Worm (Caenorhabditis elegans): ENCODE measurements around the gene C34F11.2.

C34F11.2 gene

DNA sequence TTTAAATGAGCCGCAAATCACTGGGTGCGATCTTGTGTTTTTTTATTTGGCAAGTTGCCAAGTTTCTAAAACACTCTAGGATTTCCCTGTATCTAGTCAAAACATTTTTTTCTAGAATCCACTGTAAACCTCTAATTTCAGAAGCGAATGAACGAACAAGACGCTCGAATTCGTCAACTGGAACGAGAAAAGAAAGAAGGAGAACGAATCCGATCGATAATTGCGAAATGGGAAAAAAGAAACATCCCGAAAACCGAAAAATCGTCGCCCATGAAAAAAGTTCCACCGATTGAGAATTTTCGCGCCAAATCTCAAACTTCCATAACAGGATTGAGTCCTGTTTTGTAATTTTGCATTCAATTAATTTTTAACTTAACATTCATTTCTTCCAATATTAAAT is 35.1 kb upstream of the C34F11.2 start:
- TF ChIP-seq ztf-11 (tag; optimal IDR thresholded peaks at IDR 0.05): no peak
- TF ChIP-seq R02D3.7 (tag; optimal IDR thresholded peaks at IDR 0.05): no peak
- TF ChIP-seq nhr-237 (tag; optimal IDR thresholded peaks at IDR 0.05): no peak
- TF ChIP-seq sem-4 (tag; optimal IDR thresholded peaks at IDR 0.05): no peak
- no peak for TF ChIP-seq mbf-1 (tag; optimal IDR thresholded peaks at IDR 0.05)
- no peak for TF ChIP-seq lin-11 (tag; optimal IDR thresholded peaks at IDR 0.05)
- TF ChIP-seq ztf-4 (tag; optimal IDR thresholded peaks at IDR 0.05): no peak
- no peak for TF ChIP-seq ztf-1 (GFP tag; conservative IDR thresholded peaks at IDR 0.05)
- no peak for TF ChIP-seq nhr-77 (tag; optimal IDR thresholded peaks at IDR 0.05)
- no peak for TF ChIP-seq C34F6.9 (tag; optimal IDR thresholded peaks at IDR 0.05)
- TF ChIP-seq blmp-1 (tag; optimal IDR thresholded peaks at IDR 0.05; ENCODE audit: insufficient read depth): no peak
- TF ChIP-seq nhr-23 (tag; optimal IDR thresholded peaks at IDR 0.05): no peak
- no peak for TF ChIP-seq nhr-21 (tag; optimal IDR thresholded peaks at IDR 0.05)

DNA sequence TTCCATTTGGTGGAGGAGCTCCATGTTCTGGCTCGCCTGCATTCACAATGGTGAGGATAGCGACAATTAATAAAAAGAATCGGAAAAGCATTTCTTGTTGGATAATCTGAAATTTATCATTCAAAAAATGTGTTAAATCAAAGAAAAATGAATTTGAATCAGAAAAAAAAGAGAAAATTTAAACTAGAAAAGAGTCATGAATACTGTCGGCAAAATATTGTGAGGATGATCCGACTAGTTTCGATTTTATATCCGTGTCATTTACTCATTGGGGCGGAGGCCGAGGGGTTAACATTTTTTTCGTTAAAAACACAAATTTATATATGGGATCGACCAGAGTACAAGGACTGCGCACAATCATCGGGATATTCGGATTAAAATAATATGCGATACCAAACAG is 34.2 kb upstream of the C34F11.2 start, which contains the start of gene C27D6.12:
Gene C27D6.12 (minus strand): TSS at position 101 of the 400 bp plus-strand sequence.
- no peak for TF ChIP-seq Y55F3AM.14 (GFP tag; optimal IDR thresholded peaks at IDR 0.05)
- TF ChIP-seq C34F6.9 (tag; optimal IDR thresholded peaks at IDR 0.05): no peak
- TF ChIP-seq egl-27 (tag; optimal IDR thresholded peaks at IDR 0.05): no peak
- no peak for TF ChIP-seq lin-39 (tag; optimal IDR thresholded peaks at IDR 0.05)
- TF ChIP-seq skn-1 (tag; optimal IDR thresholded peaks at IDR 0.05): no peak
- no peak for TF ChIP-seq unc-62 (GFP tag; optimal IDR thresholded peaks at IDR 0.05)
- no peak for TF ChIP-seq crh-2 (tag; optimal IDR thresholded peaks at IDR 0.05)
- TF ChIP-seq elt-3 (tag; optimal IDR thresholded peaks at IDR 0.05): no peak
- TF ChIP-seq nhr-129 (tag; optimal IDR thresholded peaks at IDR 0.05): no peak
- no peak for TF ChIP-seq ama-1 (optimal IDR thresholded peaks at IDR 0.05)
- no peak for TF ChIP-seq ceh-82 (tag; optimal IDR thresholded peaks at IDR 0.05)
- TF ChIP-seq sma-9 (GFP tag; optimal IDR thresholded peaks at IDR 0.05): no peak
- no peak for TF ChIP-seq sma-9 (tag; optimal IDR thresholded peaks at IDR 0.05)
- no peak for TF ChIP-seq nhr-25 (tag; optimal IDR thresholded peaks at IDR 0.05)
- TF ChIP-seq snpc-4 (tag; optimal IDR thresholded peaks at IDR 0.05): no peak
- no peak for TF ChIP-seq aly-2 (tag; optimal IDR thresholded peaks at IDR 0.05)
- no peak for TF ChIP-seq nhr-21 (tag; optimal IDR thresholded peaks at IDR 0.05)
- TF ChIP-seq nhr-12 (tag; optimal IDR thresholded peaks at IDR 0.05): no peak
- no peak for TF ChIP-seq nhr-6 (tag; optimal IDR thresholded peaks at IDR 0.05)

DNA sequence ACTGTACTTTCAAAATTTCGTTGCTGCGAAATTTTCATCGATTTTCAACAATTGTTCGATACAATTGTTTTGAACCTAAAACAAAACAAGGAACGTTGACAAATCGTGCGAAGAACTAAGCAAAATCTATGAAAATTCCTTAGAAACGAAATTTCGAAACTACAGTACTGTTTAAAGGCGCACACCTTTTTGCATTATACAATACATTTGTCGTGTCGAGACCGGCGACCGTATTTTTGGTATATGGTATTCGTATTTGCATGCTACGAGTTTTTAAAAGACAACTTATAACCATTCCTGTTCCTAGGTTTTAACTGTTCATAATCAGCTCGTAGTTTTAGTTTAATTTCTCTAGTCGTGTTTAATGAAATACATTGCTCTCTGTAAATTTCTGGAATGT is 33.5 kb upstream of the C34F11.2 start:
- TF ChIP-seq F13H6.1 (tag; optimal IDR thresholded peaks at IDR 0.05): no peak
- peak; percentile 23 for TF ChIP-seq ama-1 (optimal IDR thresholded peaks at IDR 0.05)

DNA sequence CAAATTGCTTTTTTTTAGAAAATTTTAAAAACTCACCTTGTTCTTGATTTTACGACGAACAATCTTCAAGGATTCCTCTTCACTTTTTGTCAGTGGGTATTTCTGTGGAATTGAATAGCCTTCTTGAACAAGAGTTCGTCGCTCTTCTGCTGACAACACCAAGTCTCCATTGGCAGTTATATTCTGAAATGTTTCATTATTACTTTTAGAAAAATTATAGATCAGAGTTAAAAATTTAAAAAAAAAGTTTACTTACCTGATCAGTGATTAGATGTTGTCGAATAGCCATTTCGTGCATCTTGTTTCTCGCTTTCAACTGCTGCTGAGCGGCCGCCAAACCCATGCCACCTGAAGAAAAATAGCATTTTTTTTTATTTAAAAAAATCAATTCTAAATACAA is 31.8 kb upstream of the C34F11.2 start:
- TF ChIP-seq lin-11 (tag; optimal IDR thresholded peaks at IDR 0.05): no peak
- no peak for TF ChIP-seq nhr-12 (tag; optimal IDR thresholded peaks at IDR 0.05)
- no peak for TF ChIP-seq mdl-1 (tag; optimal IDR thresholded peaks at IDR 0.05)
- TF ChIP-seq zag-1 (tag; optimal IDR thresholded peaks at IDR 0.05): no peak
- no peak for TF ChIP-seq ceh-82 (tag; optimal IDR thresholded peaks at IDR 0.05)
- no peak for TF ChIP-seq nhr-10 (tag; optimal IDR thresholded peaks at IDR 0.05)
- TF ChIP-seq nhr-23 (tag; optimal IDR thresholded peaks at IDR 0.05): no peak
- no peak for TF ChIP-seq gmeb-1 (tag; optimal IDR thresholded peaks at IDR 0.05)
- TF ChIP-seq snpc-4 (tag; optimal IDR thresholded peaks at IDR 0.05): no peak
- no peak for TF ChIP-seq sma-9 (GFP tag; optimal IDR thresholded peaks at IDR 0.05)
- TF ChIP-seq sma-9 (tag; optimal IDR thresholded peaks at IDR 0.05): no peak
- TF ChIP-seq mab-5 (tag; optimal IDR thresholded peaks at IDR 0.05): no peak
- no peak for TF ChIP-seq ZK546.5 (tag; optimal IDR thresholded peaks at IDR 0.05)
- no peak for TF ChIP-seq unc-55 (GFP tag; optimal IDR thresholded peaks at IDR 0.05)
- no peak for TF ChIP-seq nhr-129 (tag; optimal IDR thresholded peaks at IDR 0.05)
- TF ChIP-seq skn-1 (tag; optimal IDR thresholded peaks at IDR 0.05): no peak
- TF ChIP-seq peb-1 (tag; optimal IDR thresholded peaks at IDR 0.05): no peak
- TF ChIP-seq elt-3 (tag; optimal IDR thresholded peaks at IDR 0.05): no peak
- TF ChIP-seq egl-27 (tag; optimal IDR thresholded peaks at IDR 0.05): no peak
- TF ChIP-seq unc-39 (tag; optimal IDR thresholded peaks at IDR 0.05): no peak
